Fruit fly (Drosophila melanogaster) whole organism, wandering third instar larva: Measurements from ENCODE around the gene Nufip.

ENCODE experiments used
- Abd-B ChIP-seq: fragments of >200 bp; optimal IDR thresholded peaks from 2 replicates; lab custom pipeline; 2017; ENCODE audit warnings: missing biosample characterization, missing genetic modification characterization
- CG32264 ChIP-seq: fragments of 200-800 bp; sonication (Bioruptor generic); optimal IDR thresholded peaks from 2 replicates; lab custom pipeline; 2016; ENCODE audit warnings: missing biosample characterization, missing genetic modification characterization
- CG9705 ChIP-seq: fragments of 200-800 bp; sonication (Bioruptor generic); optimal IDR thresholded peaks from 2 replicates; lab custom pipeline; 2018; ENCODE audit warnings: missing biosample characterization, mild to moderate bottlenecking, missing genetic modification characterization
- CrebA ChIP-seq: fragments of 200-800 bp; sonication (Bioruptor generic); optimal IDR thresholded peaks from 2 replicates; lab custom pipeline; 2016; ENCODE audit warnings: missing biosample characterization, mild to moderate bottlenecking, missing genetic modification characterization, borderline replicate concordance
- Dfd ChIP-seq: fragments of >200 bp; optimal IDR thresholded peaks from 2 replicates; lab custom pipeline; 2017; ENCODE audit warnings: missing biosample characterization, missing genetic modification characterization
- Dif ChIP-seq: fragments of 200-275, 200-300 bp; sonication (Bioruptor generic); optimal IDR thresholded peaks from 2 replicates; lab custom pipeline; 2018; ENCODE audit warnings: missing biosample characterization, missing genetic modification characterization; ENCODE audit not compliant: partially characterized antibody
- GATAd ChIP-seq: sonication (Bioruptor generic); optimal IDR thresholded peaks from 2 replicates; lab custom pipeline; 2016; ENCODE audit warnings: missing biosample characterization, missing genetic modification characterization
- HLH106 ChIP-seq: fragments of 200-800 bp; optimal IDR thresholded peaks from 3 replicates; lab custom pipeline; 2019; ENCODE audit warnings: missing biosample characterization, mild to moderate bottlenecking, missing genetic modification characterization, moderate library complexity
- Hnf4 ChIP-seq: fragments of 200-800 bp; sonication (Bioruptor generic); optimal IDR thresholded peaks from 2 replicates; lab custom pipeline; 2016; ENCODE audit warnings: missing biosample characterization, mild to moderate bottlenecking, missing genetic modification characterization
- Hr78 ChIP-seq: fragments of >200 bp; optimal IDR thresholded peaks from 2 replicates; lab custom pipeline; 2017; ENCODE audit warnings: missing biosample characterization, missing genetic modification characterization
- Hr83 ChIP-seq: fragments of 200-300 bp; sonication (Bioruptor generic); optimal IDR thresholded peaks from 2 replicates; lab custom pipeline; 2016; ENCODE audit warnings: missing biosample characterization, mild to moderate bottlenecking, missing genetic modification characterization, moderate library complexity; ENCODE audit not compliant: poor library complexity, severe bottlenecking
- Jra ChIP-seq: sonication (Bioruptor generic); optimal IDR thresholded peaks from 2 replicates; lab custom pipeline; 2016; ENCODE audit warnings: missing biosample characterization, missing genetic modification characterization
- Mio ChIP-seq: sonication (Bioruptor generic); optimal IDR thresholded peaks from 2 replicates; lab custom pipeline; 2016; ENCODE audit warnings: missing biosample characterization, missing genetic modification characterization
- Myc ChIP-seq: fragments of >200 bp; optimal IDR thresholded peaks from 2 replicates; lab custom pipeline; 2017
- N ChIP-seq: fragments of >200 bp; optimal IDR thresholded peaks from 2 replicates; lab custom pipeline; 2018; ENCODE audit warnings: missing biosample characterization, missing external identifiers, missing genetic modification characterization
- OdsH ChIP-seq: fragments of 200-800 bp; sonication (Bioruptor generic); optimal IDR thresholded peaks from 2 replicates; lab custom pipeline; 2016; ENCODE audit warnings: missing biosample characterization, mild to moderate bottlenecking, missing genetic modification characterization
- Rel ChIP-seq, 2 experiments: fragments of 200-800 bp; sonication (Bioruptor generic) in 1 of 2; optimal IDR thresholded peaks; 2 replicates in 1 of 2; 3 replicates in 1 of 2; lab custom pipeline; 2016 to 2019; ENCODE audit warnings: mild to moderate bottlenecking in 2 of 2, missing biosample characterization in 2 of 2, missing genetic modification characterization in 2 of 2, moderate library complexity in 1 of 2
- Sp1 ChIP-seq: fragments of 200-800 bp; sonication (Bioruptor generic); optimal IDR thresholded peaks from 3 replicates; lab custom pipeline; 2019; ENCODE audit warnings: missing biosample characterization, mild to moderate bottlenecking, missing genetic modification characterization, moderate library complexity
- Vsx2 ChIP-seq: fragments of 200-300, 225-300 bp; sonication (Bioruptor generic); optimal IDR thresholded peaks from 2 replicates; lab custom pipeline; 2018; ENCODE audit warnings: missing biosample characterization, missing genetic modification characterization; ENCODE audit not compliant: partially characterized antibody
- br ChIP-seq: fragments of 200-800 bp; sonication (Bioruptor generic); optimal IDR thresholded peaks from 2 replicates; lab custom pipeline; 2016; ENCODE audit warnings: missing biosample characterization, missing genetic modification characterization
- brk ChIP-seq: fragments of 200-800 bp; sonication (Bioruptor generic); optimal IDR thresholded peaks from 2 replicates; lab custom pipeline; 2016; ENCODE audit warnings: missing biosample characterization, mild to moderate bottlenecking, missing genetic modification characterization
- dl ChIP-seq, 2 experiments: fragments of 175-275, 200-275 bp in 1 of 2; fragments of 200-275 bp in 1 of 2; sonication (Bioruptor generic); optimal IDR thresholded peaks; lab custom pipeline; 2018; ENCODE audit warnings: mild to moderate bottlenecking in 2 of 2, missing biosample characterization in 2 of 2, missing genetic modification characterization in 2 of 2, moderate library complexity in 2 of 2; ENCODE audit not compliant: partially characterized antibody in 2 of 2, insufficient read depth in 1 of 2
- dmrt93B ChIP-seq: fragments of 200-800 bp; sonication (Bioruptor generic); optimal IDR thresholded peaks from 2 replicates; lab custom pipeline; 2018; ENCODE audit warnings: missing biosample characterization, mild to moderate bottlenecking, missing genetic modification characterization
- dsf ChIP-seq: sonication (Bioruptor generic); optimal IDR thresholded peaks from 2 replicates; lab custom pipeline; 2016; ENCODE audit warnings: missing biosample characterization, missing genetic modification characterization, borderline replicate concordance
- ey ChIP-seq: fragments of 200-800 bp; sonication (Bioruptor generic); optimal IDR thresholded peaks from 2 replicates; lab custom pipeline; 2016; ENCODE audit warnings: missing biosample characterization, missing genetic modification characterization
- foxo ChIP-seq, 2 experiments: fragments of 200-800 bp; sonication (Bioruptor generic); optimal IDR thresholded peaks; 2 replicates in 1 of 2; 3 replicates in 1 of 2; lab custom pipeline; 2016 to 2017; ENCODE audit warnings: missing biosample characterization in 2 of 2, missing genetic modification characterization in 2 of 2
- fru ChIP-seq: fragments of 200-800 bp; sonication (Bioruptor generic); optimal IDR thresholded peaks from 3 replicates; lab custom pipeline; 2016; ENCODE audit warnings: missing biosample characterization, mild to moderate bottlenecking, missing genetic modification characterization
- h ChIP-seq: fragments of 200-800 bp; sonication (Bioruptor generic); optimal IDR thresholded peaks from 3 replicates; lab custom pipeline; 2016; ENCODE audit warnings: missing biosample characterization, mild to moderate bottlenecking, missing genetic modification characterization
- jim ChIP-seq: fragments of 175-275, 200-325 bp; sonication (Bioruptor generic); optimal IDR thresholded peaks from 2 replicates; lab custom pipeline; 2016; ENCODE audit warnings: missing biosample characterization, mild to moderate bottlenecking, missing genetic modification characterization
- lola ChIP-seq: fragments of >200 bp; optimal IDR thresholded peaks from 2 replicates; lab custom pipeline; 2017; ENCODE audit warnings: missing biosample characterization, missing genetic modification characterization
- pan ChIP-seq: fragments of >200 bp; optimal IDR thresholded peaks from 2 replicates; lab custom pipeline; 2017
- psq ChIP-seq: fragments of 200-800 bp; sonication (Bioruptor generic); optimal IDR thresholded peaks from 3 replicates; lab custom pipeline; 2017; ENCODE audit warnings: missing biosample characterization, mild to moderate bottlenecking, missing genetic modification characterization, moderate library complexity
- rgr ChIP-seq: fragments of 200-800 bp; sonication (Bioruptor generic); optimal IDR thresholded peaks from 3 replicates; lab custom pipeline; 2016; ENCODE audit warnings: missing biosample characterization, mild to moderate bottlenecking, missing genetic modification characterization
- sage ChIP-seq: fragments of 200-800 bp; sonication (Bioruptor generic); optimal IDR thresholded peaks from 2 replicates; lab custom pipeline; 2016; ENCODE audit warnings: missing biosample characterization, mild to moderate bottlenecking, missing genetic modification characterization
- sv ChIP-seq: fragments of 200-800 bp; sonication (Bioruptor generic); optimal IDR thresholded peaks from 3 replicates; lab custom pipeline; 2016; ENCODE audit warnings: missing biosample characterization, missing genetic modification characterization
- tai ChIP-seq: sonication (Bioruptor generic); optimal IDR thresholded peaks from 2 replicates; lab custom pipeline; 2016; ENCODE audit warnings: missing biosample characterization, missing genetic modification characterization
- usp ChIP-seq: fragments of >200 bp; optimal IDR thresholded peaks from 2 replicates; lab custom pipeline; 2017; ENCODE audit warnings: missing biosample characterization, missing genetic modification characterization
- woc ChIP-seq: sonication (Bioruptor generic); optimal IDR thresholded peaks from 2 replicates; lab custom pipeline; 2016; ENCODE audit warnings: missing biosample characterization, mild to moderate bottlenecking, missing genetic modification characterization

Nufip gene

dm6 chr3L:18768788-18769707 is 20.9 kb upstream of the Nufip start:
- TF ChIP-seq psq (GFP tag; lab: Kevin White, UChicago) (peak; percentile 7), br (GFP tag; lab: Kevin White, UChicago) (peak; percentile 37), dl (GFP tag; optimal IDR thresholded peaks at IDR 0.05; lab: Kevin White, UChicago; ENCODE audit: insufficient read depth in 1 of 2, partially characterized antibody in 2 of 2) (no peak), Abd-B (GFP tag; lab: Kevin White, UChicago) (no peak), lola (GFP tag; lab: Kevin White, UChicago) (no peak), foxo (GFP tag; optimal IDR thresholded peaks at IDR 0.05; lab: Kevin White, UChicago) (peak in 1 of 2 experiments; percentile 43), Mio (no peak), GATAd (GFP tag; lab: Kevin White, UChicago) (no peak), h (peak; percentile 40), fru (GFP tag; lab: Kevin White, UChicago) (peak; percentile 50), Jra (GFP tag; lab: Kevin White, UChicago) (no peak), Vsx2 (GFP tag; lab: Kevin White, UChicago) (no peak), Dfd (GFP tag; lab: Kevin White, UChicago) (no peak), brk (GFP tag; lab: Kevin White, UChicago) (no peak), Dif (GFP tag; lab: Kevin White, UChicago) (peak; percentile 49), Hr78 (GFP tag; lab: Kevin White, UChicago) (no peak), ey (GFP tag; lab: Kevin White, UChicago) (peak; percentile 48), HLH106 (tag; lab: Kevin White, UChicago) (peak; percentile 24), usp (GFP tag; lab: Kevin White, UChicago) (no peak), CG9705 (no peak), tai (GFP tag; lab: Kevin White, UChicago) (no peak), Sp1 (GFP tag; lab: Kevin White, UChicago) (peak; percentile 38), Rel (GFP tag; optimal IDR thresholded peaks at IDR 0.05; lab: Kevin White, UChicago) (no peak), Rel (tag; optimal IDR thresholded peaks at IDR 0.05; lab: Kevin White, UChicago) (no peak), CrebA (GFP tag; lab: Kevin White, UChicago) (no peak), sage (GFP tag; lab: Kevin White, UChicago) (no peak), CG32264 (GFP tag; lab: Kevin White, UChicago) (no peak), N (GFP tag; lab: Kevin White, UChicago) (no peak), dsf (GFP tag; lab: Kevin White, UChicago) (no peak), Hr83 (GFP tag; lab: Kevin White, UChicago) (no peak), OdsH (GFP tag; lab: Kevin White, UChicago) (no peak), Hnf4 (GFP tag; lab: Kevin White, UChicago) (no peak), rgr (GFP tag; lab: Kevin White, UChicago) (peak; percentile 22), Myc (lab: Kevin White, UChicago) (no peak), sv (GFP tag; lab: Kevin White, UChicago) (peak; percentile 55), pan (lab: Kevin White, UChicago) (no peak), dmrt93B (GFP tag; lab: Kevin White, UChicago) (peak; percentile 19), jim (GFP tag; lab: Kevin White, UChicago) (no peak), woc (GFP tag; lab: Kevin White, UChicago) (no peak)
